Fruit fly (Drosophila melanogaster) whole organism, adult: Measurements from ENCODE around the gene Setx.
A peak's percentile ranks its signal among the peaks of the same experiment; 100 is the strongest.

Experiments used
- CG11617 ChIP-seq: fragments of 200-800 bp; sonication (Bioruptor generic); optimal IDR thresholded peaks from 2 replicates; lab custom pipeline; 2017; ENCODE audit warnings: mild to moderate bottlenecking, missing biosample characterization, missing genetic modification reagents, missing genetic modification characterization
- CG12768 ChIP-seq: fragments of 200-800 bp; sonication (Bioruptor generic); optimal IDR thresholded peaks from 2 replicates; lab custom pipeline; 2017; ENCODE audit warnings: missing biosample characterization, missing genetic modification characterization, mild to moderate bottlenecking, moderate library complexity, missing genetic modification reagents
- CG14711 ChIP-seq: fragments of 200-800 bp; sonication (Bioruptor generic); optimal IDR thresholded peaks from 2 replicates; lab custom pipeline; 2018; ENCODE audit warnings: missing biosample characterization, mild to moderate bottlenecking, missing genetic modification characterization, moderate library complexity
- CG1620 ChIP-seq: fragments of 200-800 bp; sonication (Bioruptor generic); optimal IDR thresholded peaks from 2 replicates; lab custom pipeline; 2016; ENCODE audit warnings: missing biosample characterization, missing genetic modification characterization
- CG33017 ChIP-seq: fragments of 200-800 bp; sonication (Bioruptor generic); optimal IDR thresholded peaks from 2 replicates; lab custom pipeline; 2018; ENCODE audit warnings: missing biosample characterization, mild to moderate bottlenecking, missing genetic modification characterization, moderate library complexity
- CG5204 ChIP-seq: fragments of 200-800 bp; sonication (Bioruptor generic); optimal IDR thresholded peaks from 2 replicates; lab custom pipeline; 2016; ENCODE audit warnings: missing biosample characterization, missing genetic modification characterization
- CG7045 ChIP-seq: fragments of 200-800 bp; sonication (Bioruptor generic); optimal IDR thresholded peaks from 2 replicates; lab custom pipeline; 2017; ENCODE audit warnings: missing biosample characterization, mild to moderate bottlenecking, missing genetic modification characterization
- CG7101 ChIP-seq: fragments of 200-800 bp; sonication (Bioruptor generic); optimal IDR thresholded peaks from 2 replicates; lab custom pipeline; 2018; ENCODE audit warnings: missing biosample characterization, mild to moderate bottlenecking, missing genetic modification characterization, moderate library complexity
- Clk ChIP-seq: fragments of 200-800 bp; sonication (Bioruptor generic); optimal IDR thresholded peaks from 2 replicates; lab custom pipeline; 2017; ENCODE audit warnings: missing biosample characterization, missing genetic modification characterization
- Crg-1 ChIP-seq: fragments of 200-800 bp; sonication (Bioruptor generic); optimal IDR thresholded peaks from 2 replicates; lab custom pipeline; 2016; ENCODE audit warnings: missing biosample characterization, missing genetic modification characterization
- Hr96 ChIP-seq: fragments of 200-800 bp; sonication (Bioruptor generic); optimal IDR thresholded peaks from 2 replicates; lab custom pipeline; 2016; ENCODE audit warnings: missing biosample characterization, missing genetic modification characterization
- Mnt ChIP-seq: fragments of 200-800 bp; sonication (Bioruptor generic); optimal IDR thresholded peaks from 2 replicates; lab custom pipeline; 2016; ENCODE audit warnings: missing biosample characterization, mild to moderate bottlenecking, missing genetic modification characterization
- bab1 ChIP-seq: fragments of 200-800 bp; sonication (Bioruptor generic); optimal IDR thresholded peaks from 3 replicates; lab custom pipeline; 2019; ENCODE audit warnings: missing biosample characterization, mild to moderate bottlenecking, missing genetic modification characterization, moderate library complexity
- cic ChIP-seq: fragments of 200-800 bp; sonication (Bioruptor generic); optimal IDR thresholded peaks from 2 replicates; lab custom pipeline; 2017; ENCODE audit warnings: missing biosample characterization, mild to moderate bottlenecking, missing genetic modification characterization, moderate library complexity
- cnc ChIP-seq, 2 experiments: fragments of >200 bp; optimal IDR thresholded peaks; 2 replicates each; lab custom pipeline; 2017
- kay ChIP-seq: fragments of 200-800 bp; sonication (Bioruptor generic); peaks from one replicate; lab custom pipeline; 2016; ENCODE audit warnings: missing biosample characterization, missing genetic modification characterization, borderline replicate concordance
- ovo ChIP-seq: fragments of 200-800 bp; sonication (Bioruptor generic); optimal IDR thresholded peaks from 2 replicates; lab custom pipeline; 2016; ENCODE audit warnings: missing biosample characterization, missing genetic modification characterization
- pad ChIP-seq: fragments of 200-800 bp; sonication (Bioruptor generic); optimal IDR thresholded peaks from 3 replicates; lab custom pipeline; 2017; ENCODE audit warnings: missing biosample characterization, missing genetic modification characterization, mild to moderate bottlenecking, moderate library complexity, missing genetic modification reagents
- tj ChIP-seq: fragments of 200-800 bp; sonication (Bioruptor generic); optimal IDR thresholded peaks from 3 replicates; lab custom pipeline; 2017; ENCODE audit warnings: missing biosample characterization, mild to moderate bottlenecking, missing genetic modification characterization, moderate library complexity
- toe ChIP-seq: fragments of 200-800 bp; sonication (Bioruptor generic); optimal IDR thresholded peaks from 2 replicates; lab custom pipeline; 2016; ENCODE audit warnings: missing biosample characterization, missing genetic modification characterization

The Setx gene

dm6 chr3L:8157079-8157478 lies 19.8 kb upstream of the Setx start:
- no peak for TF ChIP-seq toe (GFP tag; lab: Kevin White, UChicago)
- no peak for TF ChIP-seq CG7045 (GFP tag; lab: Kevin White, UChicago)
- no peak for TF ChIP-seq cnc (optimal IDR thresholded peaks at IDR 0.05; lab: Kevin White, UChicago)
- no peak for TF ChIP-seq Hr96 (GFP tag; lab: Kevin White, UChicago)
- TF ChIP-seq kay = no peak
- TF ChIP-seq Crg-1 (GFP tag; lab: Kevin White, UChicago) = no peak
- TF ChIP-seq CG11617 = no peak
- TF ChIP-seq CG33017 (tag; lab: Kevin White, UChicago) = no peak
- no peak for TF ChIP-seq CG5204
- TF ChIP-seq tj (GFP tag; lab: Kevin White, UChicago) = no peak
- TF ChIP-seq ovo (GFP tag; lab: Kevin White, UChicago) = no peak
- no peak for TF ChIP-seq pad (GFP tag; lab: Kevin White, UChicago)
- TF ChIP-seq Mnt (GFP tag; lab: Kevin White, UChicago) = no peak
- no peak for TF ChIP-seq cic
- no peak for TF ChIP-seq bab1 (GFP tag; lab: Kevin White, UChicago)
- TF ChIP-seq CG12768 (GFP tag; lab: Kevin White, UChicago) = no peak

dm6 chr3L:8156199-8156598 lies 18.9 kb upstream of the Setx start:
- TF ChIP-seq CG14711 (tag; lab: Kevin White, UChicago) (no peak), Clk (GFP tag; lab: Kevin White, UChicago) (no peak), CG33017 (tag; lab: Kevin White, UChicago) (no peak), CG7045 (GFP tag; lab: Kevin White, UChicago) (no peak), cic (no peak), pad (GFP tag; lab: Kevin White, UChicago) (no peak), CG12768 (GFP tag; lab: Kevin White, UChicago) (no peak), tj (GFP tag; lab: Kevin White, UChicago) (no peak), ovo (GFP tag; lab: Kevin White, UChicago) (no peak), CG11617 (no peak), CG7101 (tag; lab: Kevin White, UChicago) (no peak), kay (no peak), CG1620 (no peak)

- TF ChIP-seq pad (GFP tag; lab: Kevin White, UChicago) = no peak
- no peak for TF ChIP-seq cic
- TF ChIP-seq toe (GFP tag; lab: Kevin White, UChicago) = no peak
- TF ChIP-seq bab1 (GFP tag; lab: Kevin White, UChicago) = no peak
- TF ChIP-seq CG7045 (GFP tag; lab: Kevin White, UChicago) = no peak
- TF ChIP-seq kay = no peak
- no peak for TF ChIP-seq CG5204
- TF ChIP-seq cnc (optimal IDR thresholded peaks at IDR 0.05; lab: Kevin White, UChicago) = no peak
- no peak for TF ChIP-seq Clk (GFP tag; lab: Kevin White, UChicago)
- no peak for TF ChIP-seq ovo (GFP tag; lab: Kevin White, UChicago)
- no peak for TF ChIP-seq Hr96 (GFP tag; lab: Kevin White, UChicago)
- TF ChIP-seq CG11617 = no peak
Measured at dm6 chr3L:8155324-8155723, 18.0 kb upstream of the Setx start.

- peak; percentile 76 for TF ChIP-seq tj (GFP tag; lab: Kevin White, UChicago)
- TF ChIP-seq ovo (GFP tag; lab: Kevin White, UChicago) = no peak
Measured at dm6 chr3L:8154544-8154943, 17.2 kb upstream of the Setx start.

dm6 chr3L:8153206-8153996 lies 16.1 kb upstream of the Setx start:
- TF ChIP-seq Crg-1 (GFP tag; lab: Kevin White, UChicago) (no peak), kay (peak; percentile 4), CG1620 (no peak), Hr96 (GFP tag; lab: Kevin White, UChicago) (no peak), CG33017 (tag; lab: Kevin White, UChicago) (no peak), cic (no peak), ovo (GFP tag; lab: Kevin White, UChicago) (no peak), CG12768 (GFP tag; lab: Kevin White, UChicago) (no peak), toe (GFP tag; lab: Kevin White, UChicago) (no peak), CG11617 (no peak), bab1 (GFP tag; lab: Kevin White, UChicago) (no peak), CG7101 (tag; lab: Kevin White, UChicago) (no peak), pad (GFP tag; lab: Kevin White, UChicago) (no peak), CG5204 (peak; percentile 61), CG7045 (GFP tag; lab: Kevin White, UChicago) (peak; percentile 75), Clk (GFP tag; lab: Kevin White, UChicago) (no peak), Mnt (GFP tag; lab: Kevin White, UChicago) (no peak), tj (GFP tag; lab: Kevin White, UChicago) (peak; percentile 16), CG14711 (tag; lab: Kevin White, UChicago) (no peak), cnc (optimal IDR thresholded peaks at IDR 0.05; lab: Kevin White, UChicago) (no peak)

dm6 chr3L:8151727-8152199 lies 14.5 kb upstream of the Setx start, which contains the start of gene CG13676:
Gene CG13676, minus strand, starts transcription at chr3L:8151813.
- TF ChIP-seq CG14711 (tag; lab: Kevin White, UChicago) (no peak), bab1 (GFP tag; lab: Kevin White, UChicago) (no peak), cnc (optimal IDR thresholded peaks at IDR 0.05; lab: Kevin White, UChicago) (no peak), CG5204 (no peak), Clk (GFP tag; lab: Kevin White, UChicago) (no peak), CG33017 (tag; lab: Kevin White, UChicago) (no peak), CG7045 (GFP tag; lab: Kevin White, UChicago) (no peak), cic (no peak), toe (GFP tag; lab: Kevin White, UChicago) (no peak), CG12768 (GFP tag; lab: Kevin White, UChicago) (no peak), pad (GFP tag; lab: Kevin White, UChicago) (no peak), kay (no peak), Crg-1 (GFP tag; lab: Kevin White, UChicago) (no peak), tj (GFP tag; lab: Kevin White, UChicago) (no peak), CG7101 (tag; lab: Kevin White, UChicago) (no peak)
